Worm (Caenorhabditis elegans): Measurements from ENCODE around the gene C54F6.19.

DNA sequence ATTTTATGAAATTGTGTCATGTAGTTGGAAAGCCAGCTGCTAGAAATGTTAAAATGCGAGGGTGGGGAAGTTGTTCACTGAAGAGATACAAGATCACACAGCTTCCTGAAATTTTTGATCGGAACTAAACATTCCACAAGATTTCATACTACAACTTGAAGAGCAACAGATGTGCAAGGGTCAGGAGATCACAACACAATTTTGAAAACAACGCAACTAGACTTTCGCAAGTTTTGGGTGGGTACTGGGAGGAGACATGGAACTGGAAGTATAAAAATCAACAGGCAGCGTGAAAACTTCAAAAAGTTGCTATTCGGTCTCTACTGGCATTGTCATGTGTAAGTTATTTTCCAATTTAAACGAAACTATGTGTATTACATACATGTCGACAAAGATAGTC, 6.5 kb downstream of the C54F6.19 start, which contains the start of gene F19F10.3:
- TF ChIP-seq Y22D7AL.16 (tag; optimal IDR thresholded peaks at IDR 0.05) = no peak
- TF ChIP-seq ama-1 (optimal IDR thresholded peaks at IDR 0.05) = no peak
- TF ChIP-seq ceh-14 (tag; optimal IDR thresholded peaks at IDR 0.05) = no peak
- no peak for TF ChIP-seq fkh-10 (GFP tag; optimal IDR thresholded peaks at IDR 0.05)
- no peak for TF ChIP-seq nhr-232 (tag; optimal IDR thresholded peaks at IDR 0.05)
- no peak for TF ChIP-seq ttx-3 (tag; optimal IDR thresholded peaks at IDR 0.05)
- no peak for TF ChIP-seq dve-1 (tag; optimal IDR thresholded peaks at IDR 0.05)
- no peak for TF ChIP-seq syd-9 (tag; optimal IDR thresholded peaks at IDR 0.05)
- TF ChIP-seq pqm-1 (tag; optimal IDR thresholded peaks at IDR 0.05) = no peak
- TF ChIP-seq ceh-48 (tag; optimal IDR thresholded peaks at IDR 0.05) = no peak
- no peak for TF ChIP-seq sox-4 (tag; optimal IDR thresholded peaks at IDR 0.05)
- no peak for TF ChIP-seq pha-2 (tag; optimal IDR thresholded peaks at IDR 0.05)
- TF ChIP-seq ceh-34 (tag; optimal IDR thresholded peaks at IDR 0.05) = no peak

Measured in whole organism, late embryonic.